Fruit fly (Drosophila melanogaster): ENCODE results near the gene CG43373.

Gene CG43373

DNA sequence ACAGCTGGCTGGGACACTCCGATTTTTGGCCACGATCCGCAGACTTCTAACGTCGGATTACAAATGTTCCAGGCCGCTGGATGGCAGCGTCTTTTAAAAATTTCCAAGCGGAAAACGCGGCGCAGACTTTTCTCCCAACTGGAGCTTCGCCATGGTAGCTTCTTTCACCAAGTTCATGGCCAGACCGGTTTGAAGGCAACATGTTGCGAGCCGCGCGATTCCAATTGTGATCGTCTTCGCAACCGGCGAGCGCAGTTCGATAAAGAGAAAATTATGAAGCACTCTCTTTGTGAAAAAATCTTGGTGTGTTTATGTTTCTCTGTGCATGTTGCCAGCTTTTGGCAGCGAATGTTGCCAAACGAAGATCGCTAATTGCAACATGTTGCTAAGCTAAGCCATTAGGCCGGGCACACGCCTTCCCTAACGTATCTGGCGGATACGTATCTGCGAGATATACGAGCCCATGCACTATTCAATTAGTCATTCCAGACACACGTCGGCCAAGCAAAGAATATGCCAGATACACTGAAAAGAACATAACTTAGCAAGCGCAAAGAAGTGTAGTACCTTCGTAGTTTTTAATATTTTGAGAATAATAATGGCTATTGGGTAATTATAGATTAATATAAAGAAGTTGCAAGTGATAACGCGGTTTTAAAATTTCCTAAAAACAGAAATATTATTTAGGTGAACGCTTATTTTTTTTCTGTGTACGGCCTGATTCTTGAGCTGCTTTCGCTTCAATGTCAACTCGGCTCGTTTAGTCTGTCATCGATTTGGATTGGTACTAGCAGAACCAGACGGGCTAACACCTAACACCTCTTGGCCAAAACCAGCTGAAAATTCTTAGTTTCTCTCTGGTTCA lies 91.1 kb downstream of the CG43373 start, which contains the start of gene dsx-c73A (continued):
- TF ChIP-seq sens (GFP tag), result peak; percentile 90
- TF ChIP-seq CG4282 (GFP tag; optimal IDR thresholded peaks at IDR 0.05), result no peak
- TF ChIP-seq grau (tag; optimal IDR thresholded peaks at IDR 0.05), result peak; percentile 48
- no peak for TF ChIP-seq CG4854 (GFP tag; optimal IDR thresholded peaks at IDR 0.05)
- TF ChIP-seq HmgD (GFP tag; optimal IDR thresholded peaks at IDR 0.05), result no peak
- peak; percentile 23; the same call in 1 of the 2 replicates for TF ChIP-seq CG32772 (GFP tag; IDR thresholded peaks at IDR 0.05)
- no peak for TF ChIP-seq sob (GFP tag; IDR thresholded peaks at IDR 0.05)
- TF ChIP-seq Drgx (GFP tag; IDR thresholded peaks at IDR 0.05), result peak; percentile 55
- TF ChIP-seq CG3726 (GFP tag; IDR thresholded peaks at IDR 0.05), result no peak
- TF ChIP-seq tin (GFP tag; optimal IDR thresholded peaks at IDR 0.05), result peak; percentile 25
- TF ChIP-seq tio (GFP tag; optimal IDR thresholded peaks at IDR 0.05), result peak; percentile 39
- no peak for TF ChIP-seq CG18599 (GFP tag; optimal IDR thresholded peaks at IDR 0.05)
- peak; percentile 64 for TF ChIP-seq CG2712 (tag; optimal IDR thresholded peaks at IDR 0.05)
- TF ChIP-seq CG11093 (GFP tag; IDR thresholded peaks at IDR 0.05), result 0 out of 3 replicates have a peak, but pooled peaks have one; percentile 12
- no peak for TF ChIP-seq CG10462 (GFP tag; optimal IDR thresholded peaks at IDR 0.05)
- TF ChIP-seq Sox102F (GFP tag; optimal IDR thresholded peaks at IDR 0.05), result peak; percentile 56
- 0 out of 3 replicates have a peak, but pooled peaks have one; percentile 20 for TF ChIP-seq CG17361 (GFP tag; IDR thresholded peaks at IDR 0.05)
- no peak for TF ChIP-seq schlank (tag; optimal IDR thresholded peaks at IDR 0.05)
- no peak for TF ChIP-seq repo (GFP tag; optimal IDR thresholded peaks at IDR 0.05)
- no peak for TF ChIP-seq CG12299 (tag; optimal IDR thresholded peaks at IDR 0.05)
- TF ChIP-seq CG2199 (GFP tag; IDR thresholded peaks at IDR 0.05), result peak; percentile 97
- TF ChIP-seq dpn (GFP tag; optimal IDR thresholded peaks at IDR 0.05), result peak in 1 of 2 experiments; percentile 29
- TF ChIP-seq Max (GFP tag; optimal IDR thresholded peaks at IDR 0.05), result peak; percentile 5
- TF ChIP-seq bcd (GFP tag; optimal IDR thresholded peaks at IDR 0.05), result peak; percentile 5
- TF ChIP-seq CG14710 (tag; optimal IDR thresholded peaks at IDR 0.05), result peak; percentile 56
- TF ChIP-seq Dad (GFP tag; optimal IDR thresholded peaks at IDR 0.05), result no peak
- no peak for TF ChIP-seq sug (tag; optimal IDR thresholded peaks at IDR 0.05)
- no peak for TF ChIP-seq CG6813 (GFP tag; optimal IDR thresholded peaks at IDR 0.05)
- peak; percentile 25 for TF ChIP-seq Chrac-16 (GFP tag; optimal IDR thresholded peaks at IDR 0.05)
- peak; percentile 4 for TF ChIP-seq Hsf (GFP tag; optimal IDR thresholded peaks at IDR 0.05)
- peak in 1 of 2 experiments; percentile 69 for TF ChIP-seq eve (GFP tag; optimal IDR thresholded peaks at IDR 0.05)
- no peak for TF ChIP-seq Vsx1 (GFP tag; optimal IDR thresholded peaks at IDR 0.05)
- peak; percentile 10; the same call in 1 of the 2 replicates for TF ChIP-seq H2.0 (GFP tag; IDR thresholded peaks at IDR 0.05)
- TF ChIP-seq MTF-1 (GFP tag; optimal IDR thresholded peaks at IDR 0.05; ENCODE audit: borderline replicate concordance), result no peak
- TF ChIP-seq jigr1 (GFP tag; IDR thresholded peaks at IDR 0.05), result no peak
- no peak for TF ChIP-seq CG18764 (GFP tag; optimal IDR thresholded peaks at IDR 0.05)
- TF ChIP-seq nmo (GFP tag; optimal IDR thresholded peaks at IDR 0.05), result peak; percentile 66
- TF ChIP-seq CoRest (tag; optimal IDR thresholded peaks at IDR 0.05), result peak; percentile 38
- TF ChIP-seq Ets65A (GFP tag), result peak; percentile 89
- no peak for TF ChIP-seq CG13123 (GFP tag; optimal IDR thresholded peaks at IDR 0.05)
- no peak for TF ChIP-seq D (optimal IDR thresholded peaks at IDR 0.05)
- TF ChIP-seq D (GFP tag; optimal IDR thresholded peaks at IDR 0.05), result peak; percentile 26
- TF ChIP-seq lilli (GFP tag; optimal IDR thresholded peaks at IDR 0.05), result peak; percentile 27
- TF ChIP-seq CG17912 (GFP tag; optimal IDR thresholded peaks at IDR 0.05), result no peak
- TF ChIP-seq tx (GFP tag; optimal IDR thresholded peaks at IDR 0.05), result no peak
- TF ChIP-seq CG33213 (GFP tag; optimal IDR thresholded peaks at IDR 0.05), result no peak
- no peak for TF ChIP-seq Oaz (GFP tag; IDR thresholded peaks at IDR 0.05)
- TF ChIP-seq tgo (GFP tag; IDR thresholded peaks at IDR 0.05), result peak; percentile 35; the same call in 2 of the 3 replicates
- TF ChIP-seq prd (optimal IDR thresholded peaks at IDR 0.05), result no peak
- TF ChIP-seq prd (GFP tag; IDR thresholded peaks at IDR 0.05), result peak; percentile 60; the same call in 2 of the 3 replicates
